Worm (Caenorhabditis elegans) whole organism, L4 larva: ENCODE results near the gene ncs-6.
A peak's percentile ranks its signal among the peaks of the same experiment; 100 is the strongest.

Source experiments
- F49E8.2 ChIP-seq: sonication (generic microtip); optimal IDR thresholded peaks from 2 replicates; lab custom pipeline; 2016; ENCODE audit warnings: missing compliant biosample characterization, mild to moderate bottlenecking, missing genetic modification characterization, borderline replicate concordance
- aha-1 ChIP-seq: fragments of 150-350 bp; peaks from one replicate; lab custom pipeline; 2014; ENCODE audit warnings: missing biosample characterization, missing genetic modification characterization
- attf-4 ChIP-seq: sonication (generic microtip); optimal IDR thresholded peaks from 3 replicates; lab custom pipeline; 2017; ENCODE audit warnings: missing biosample characterization, missing genetic modification characterization
- ceh-62 ChIP-seq: sonication (generic microtip); optimal IDR thresholded peaks from 2 replicates; lab custom pipeline; 2017; ENCODE audit warnings: missing biosample characterization, missing genetic modification characterization
- ces-1 ChIP-seq: fragments of 150-350 bp; sonication (generic microtip); optimal IDR thresholded peaks from 4 replicates; lab custom pipeline; 2014; ENCODE audit warnings: missing biosample characterization, missing genetic modification reagents, missing genetic modification characterization
- daf-16 ChIP-seq, 3 experiments: sonication (generic microtip); optimal IDR thresholded peaks; 2 replicates each; lab custom pipeline; 2016 to 2017; ENCODE audit warnings: missing genetic modification characterization in 3 of 3, missing genetic modification reagents in 3 of 3, mild to moderate bottlenecking in 2 of 3, missing compliant biosample characterization in 2 of 3, missing biosample characterization in 1 of 3, moderate library complexity in 1 of 3
- dmd-6 ChIP-seq: fragments of 200-800 bp; sonication (Bioruptor generic); IDR thresholded peaks from 2 replicates; pipeline ENCODE4 v1.3.6; 2022; ENCODE audit warnings: missing genetic modification reagents, missing genetic modification characterization, missing compliant biosample characterization
- dpl-1 ChIP-seq: fragments of 150-350 bp; optimal IDR thresholded peaks from 2 replicates; lab custom pipeline; 2014; ENCODE audit warnings: missing biosample characterization, missing genetic modification reagents, missing genetic modification characterization
- dve-1 ChIP-seq: sonication (generic microtip); optimal IDR thresholded peaks from 2 replicates; lab custom pipeline; 2017; ENCODE audit warnings: antibody characterized with exemption, mild to moderate bottlenecking, missing genetic modification characterization, missing compliant biosample characterization; ENCODE audit not compliant: insufficient read depth
- fkh-10 ChIP-seq: fragments of 150-350 bp; optimal IDR thresholded peaks from 2 replicates; lab custom pipeline; 2014; ENCODE audit warnings: missing biosample characterization, missing genetic modification reagents, missing genetic modification characterization
- hif-1 ChIP-seq, 2 experiments: sonication (generic microtip); optimal IDR thresholded peaks; 2 replicates each; lab custom pipeline; 2016 to 2017; ENCODE audit warnings: missing compliant biosample characterization in 2 of 2, missing genetic modification characterization in 2 of 2, missing genetic modification reagents in 2 of 2, missing genotype in 2 of 2, mild to moderate bottlenecking in 1 of 2
- hlh-11 ChIP-seq: fragments of 200-800 bp; sonication (Bioruptor generic); optimal IDR thresholded peaks from 2 replicates; lab custom pipeline; 2018; ENCODE audit warnings: mild to moderate bottlenecking, missing genetic modification characterization, missing compliant biosample characterization
- hlh-30 ChIP-seq: sonication (generic microtip); optimal IDR thresholded peaks from 2 replicates; lab custom pipeline; 2017; ENCODE audit warnings: antibody characterized with exemption, mild to moderate bottlenecking, missing genetic modification characterization, missing compliant biosample characterization; ENCODE audit not compliant: insufficient read depth
- hmg-1.1 ChIP-seq: fragments of 200-800 bp; sonication (Bioruptor generic); IDR thresholded peaks from 2 replicates; pipeline ENCODE4 v1.3.6; 2022; ENCODE audit warnings: missing genetic modification reagents, missing genetic modification characterization, missing compliant biosample characterization
- jun-1 ChIP-seq: fragments of 150-350 bp; optimal IDR thresholded peaks from 2 replicates; lab custom pipeline; 2014; ENCODE audit warnings: missing biosample characterization, missing genetic modification reagents, missing genetic modification characterization
- lin-1 ChIP-seq: fragments of 200-800 bp; sonication (Bioruptor generic); IDR thresholded peaks from 2 replicates; pipeline ENCODE4 v1.3.6; 2022; ENCODE audit warnings: missing genetic modification reagents, missing genetic modification characterization, missing compliant biosample characterization
- lin-15B ChIP-seq: fragments of 150-350 bp; sonication (generic microtip); optimal IDR thresholded peaks from 3 replicates; lab custom pipeline; 2014; ENCODE audit warnings: missing biosample characterization, missing genetic modification characterization
- lin-38 ChIP-seq: fragments of 200-800 bp; sonication (Bioruptor generic); IDR thresholded peaks from 2 replicates; pipeline ENCODE4 v1.3.6; 2022; ENCODE audit warnings: missing genetic modification reagents, missing genetic modification characterization, missing compliant biosample characterization
- lsy-2 ChIP-seq, 2 experiments: fragments of 150-350 bp in 1 of 2; sonication (generic microtip) in 1 of 2; optimal IDR thresholded peaks; 2 replicates each; lab custom pipeline; 2014 to 2017; ENCODE audit warnings: missing biosample characterization in 2 of 2, missing genetic modification characterization in 2 of 2
- mdl-1 ChIP-seq, 2 experiments: fragments of 150-350 bp in 1 of 2; sonication (generic microtip) in 1 of 2; optimal IDR thresholded peaks; 2 replicates each; lab custom pipeline; 2014 to 2017; ENCODE audit warnings: missing biosample characterization in 2 of 2, missing genetic modification characterization in 2 of 2
- mdt-29 ChIP-seq: fragments of 200-800 bp; sonication (Bioruptor generic); IDR thresholded peaks from 2 replicates; pipeline ENCODE4 v1.3.6; 2022; ENCODE audit warnings: missing genetic modification reagents, missing genetic modification characterization, missing compliant biosample characterization
- mep-1 ChIP-seq: fragments of 150-350 bp; sonication (generic microtip); optimal IDR thresholded peaks from 3 replicates; lab custom pipeline; 2014; ENCODE audit warnings: missing biosample characterization, missing genetic modification characterization
- mxl-2 ChIP-seq: fragments of 200-800 bp; sonication (Bioruptor generic); conservative IDR thresholded peaks from 2 replicates; pipeline ENCODE4 v1.3.6; 2022; ENCODE audit warnings: missing genetic modification reagents, missing genetic modification characterization, missing compliant biosample characterization
- nhr-111 ChIP-seq: fragments of 200-800 bp; sonication (Bioruptor generic); optimal IDR thresholded peaks from 2 replicates; lab custom pipeline; 2018; ENCODE audit warnings: mild to moderate bottlenecking, missing genetic modification characterization, missing compliant biosample characterization
- nhr-25 ChIP-seq: sonication (generic microtip); optimal IDR thresholded peaks from 2 replicates; lab custom pipeline; 2017; ENCODE audit warnings: missing genetic modification characterization, mild to moderate bottlenecking, missing compliant biosample characterization, antibody characterized with exemption, moderate library complexity, borderline replicate concordance; ENCODE audit not compliant: insufficient read depth
- nhr-77 ChIP-seq: fragments of 150-350 bp; optimal IDR thresholded peaks from 2 replicates; lab custom pipeline; 2014; ENCODE audit warnings: missing biosample characterization, missing genetic modification characterization
- pqm-1 ChIP-seq: sonication (generic microtip); optimal IDR thresholded peaks from 2 replicates; lab custom pipeline; 2017; ENCODE audit warnings: missing biosample characterization, missing genetic modification characterization
- rbr-2 ChIP-seq: sonication (generic microtip); optimal IDR thresholded peaks from 2 replicates; lab custom pipeline; 2016; ENCODE audit warnings: missing genotype, missing genetic modification characterization, missing compliant biosample characterization
- set-16 ChIP-seq: fragments of 200-800 bp; sonication (Bioruptor generic); IDR thresholded peaks from 2 replicates; pipeline ENCODE4 v1.3.6; 2022; ENCODE audit warnings: missing genetic modification reagents, missing genetic modification characterization, missing compliant biosample characterization
- unc-62 ChIP-seq, 3 experiments: fragments of 150-350 bp in 1 of 3; sonication (generic microtip); optimal IDR thresholded peaks in 2 of 3; peaks in 1 of 3; 1 replicate in 1 of 3; 2 replicates in 2 of 3; lab custom pipeline; 2014 to 2017; ENCODE audit warnings: missing biosample characterization in 3 of 3, missing genetic modification characterization in 3 of 3, missing genetic modification reagents in 3 of 3, missing genotype in 1 of 3
- zag-1 ChIP-seq: fragments of 150-350 bp; optimal IDR thresholded peaks from 2 replicates; lab custom pipeline; 2014; ENCODE audit warnings: missing biosample characterization, missing genetic modification characterization

The ncs-6 gene

ce11 chrII:3550352-3550751 is 22.0 kb upstream of the ncs-6 start, which contains the start of gene W10G11.19:
Gene W10G11.19, plus strand, starts transcription at chrII:3550652.
- TF ChIP-seq nhr-77 (tag; lab: Kevin White, UChicago), result no peak
- peak; percentile 21; the same call in 1 of the 2 replicates for TF ChIP-seq dmd-6 (GFP tag; lab: Robert Waterston, UW)
- no peak for TF ChIP-seq F49E8.2 (tag; lab: Kevin White, UChicago)
- TF ChIP-seq zag-1 (tag; lab: Kevin White, UChicago), result no peak
- TF ChIP-seq unc-62 (GFP tag; optimal IDR thresholded peaks at IDR 0.05 in 1 of 2; lab: Kevin White, UChicago), result peak in 1 of 2 experiments; percentile 7
- TF ChIP-seq unc-62 (tag; optimal IDR thresholded peaks at IDR 0.05; lab: Kevin White, UChicago), result no peak
- peak; percentile 13 for TF ChIP-seq pqm-1 (tag; lab: Kevin White, UChicago)
- no peak for TF ChIP-seq mxl-2 (GFP tag; lab: Robert Waterston, UW)
- no peak for TF ChIP-seq lin-1 (GFP tag; lab: Robert Waterston, UW)
- TF ChIP-seq hlh-11, result peak; percentile 18
- TF ChIP-seq jun-1 (tag; lab: Kevin White, UChicago), result no peak
- TF ChIP-seq daf-16 (GFP tag; optimal IDR thresholded peaks at IDR 0.05; lab: Kevin White, UChicago), result no peak
- peak; percentile 28 for TF ChIP-seq daf-16 (tag; optimal IDR thresholded peaks at IDR 0.05; lab: Kevin White, UChicago)
- no peak for TF ChIP-seq ces-1 (GFP tag; lab: Kevin White, UChicago)

- peak in 1 of 2 experiments; percentile 51 for TF ChIP-seq mdl-1 (tag; optimal IDR thresholded peaks at IDR 0.05; lab: Kevin White, UChicago)
- TF ChIP-seq attf-4, result no peak
- TF ChIP-seq lsy-2 (tag; optimal IDR thresholded peaks at IDR 0.05; lab: Kevin White, UChicago), result peak; percentile 7 to 69
- TF ChIP-seq mep-1 (tag; lab: Kevin White, UChicago), result peak; percentile 37
- peak; percentile 63 for TF ChIP-seq hmg-1.1 (GFP tag; lab: Robert Waterston, UW)
- TF ChIP-seq set-16, result peak; percentile 41; the same call in 1 of the 2 replicates
- peak in 1 of 2 experiments; percentile 85 for TF ChIP-seq unc-62 (GFP tag; optimal IDR thresholded peaks at IDR 0.05 in 1 of 2; lab: Kevin White, UChicago)
- no peak for TF ChIP-seq unc-62 (tag; optimal IDR thresholded peaks at IDR 0.05; lab: Kevin White, UChicago)
- TF ChIP-seq hif-1 (tag; optimal IDR thresholded peaks at IDR 0.05; lab: Kevin White, UChicago), result peak in 1 of 2 experiments; percentile 53
- peak; percentile 88 for TF ChIP-seq aha-1
- peak; percentile 22 for TF ChIP-seq fkh-10 (GFP tag; lab: Kevin White, UChicago)
- TF ChIP-seq nhr-111 (GFP tag; lab: Kevin White, UChicago), result no peak
- TF ChIP-seq rbr-2, result peak; percentile 42
- peak; percentile 33 for TF ChIP-seq dve-1 (tag; lab: Kevin White, UChicago)
- TF ChIP-seq dpl-1 (GFP tag; lab: Kevin White, UChicago), result peak; percentile 8
- peak; percentile 24 for TF ChIP-seq hlh-30 (tag; lab: Kevin White, UChicago)
- TF ChIP-seq nhr-25 (tag; lab: Kevin White, UChicago), result no peak
- no peak for TF ChIP-seq lin-38 (GFP tag; lab: Robert Waterston, UW)
These were observed 19.0 kb upstream of the ncs-6 start for ce11 chrII:3547282-3547681.

- TF ChIP-seq lin-15B (tag; lab: Kevin White, UChicago), result no peak
- peak in 1 of 2 experiments; percentile 12 for TF ChIP-seq lsy-2 (tag; optimal IDR thresholded peaks at IDR 0.05; lab: Kevin White, UChicago)
These were observed 18.1 kb upstream of the ncs-6 start, which contains the start of gene apd-3 for ce11 chrII:3546381-3546931. Gene apd-3, minus strand, starts transcription at chrII:3546431.

DNA sequence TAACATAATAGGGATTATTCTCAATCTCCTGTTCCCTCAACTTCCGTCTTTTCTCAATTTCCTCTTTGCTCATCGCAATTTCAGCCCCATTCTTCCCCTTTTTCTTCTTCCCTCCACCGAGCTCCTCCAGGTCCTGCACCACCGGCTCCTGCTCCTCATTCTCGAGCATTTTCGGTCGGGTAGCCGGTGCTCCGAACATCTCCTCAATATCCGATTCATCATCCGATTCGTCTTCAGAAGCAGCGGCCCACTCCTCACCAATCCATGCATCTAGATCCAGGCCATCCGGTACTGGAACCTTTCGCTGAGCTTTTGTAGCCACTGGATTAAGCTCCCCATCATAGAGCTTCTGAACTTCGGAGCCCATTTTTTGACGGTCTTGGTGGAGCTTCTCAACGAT is 11.8 kb upstream of the ncs-6 start:
- TF ChIP-seq set-16 (peak; percentile 69; the same call in 1 of the 2 replicates), ceh-62 (tag; lab: Kevin White, UChicago) (no peak)

DNA sequence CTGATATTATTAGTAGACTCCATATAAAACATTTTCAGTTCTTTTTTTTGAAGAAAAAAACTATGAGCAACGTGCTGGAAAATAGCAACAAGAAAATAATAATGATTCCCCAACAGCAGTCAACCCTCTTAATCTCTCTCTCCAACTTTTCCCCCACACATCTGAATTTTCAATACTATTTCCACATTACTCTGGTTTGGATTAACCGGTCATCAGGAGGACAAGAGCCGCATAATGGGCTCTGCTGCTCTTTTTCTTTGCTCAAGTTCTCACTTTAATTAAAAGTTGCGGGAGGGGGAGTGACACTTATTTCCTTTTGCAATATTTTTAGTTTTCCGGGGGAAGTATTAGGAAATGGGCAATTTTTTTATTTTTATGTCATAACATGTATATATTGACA is 856 bp downstream of the ncs-6 start:
- TF ChIP-seq mdt-29 (GFP tag; lab: Robert Waterston, UW) (no peak), aha-1 (peak; percentile 20)
- TF ChIP-seq, all 104 proteins: peak for 1
